Worm (Caenorhabditis elegans): ENCODE data around the gene pst-2.

DNA sequence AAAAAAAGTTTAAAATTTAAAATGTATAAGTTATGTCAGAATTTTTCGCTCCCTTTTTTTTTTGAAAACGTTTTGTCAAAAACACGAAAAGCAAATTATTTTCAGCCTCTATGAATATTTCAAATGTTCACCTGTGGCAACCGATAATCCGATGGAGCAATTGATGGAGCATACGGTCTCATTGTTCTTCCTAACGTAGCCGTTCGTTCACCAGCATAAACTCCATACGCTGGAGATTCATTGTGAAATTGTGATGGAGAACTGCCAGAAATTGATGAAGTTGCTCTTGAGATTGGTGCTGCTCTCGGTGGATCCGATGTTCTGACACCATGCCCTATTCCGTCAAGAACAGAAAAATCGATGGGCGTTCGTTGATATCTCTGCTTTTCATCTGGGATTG, 11.6 kb downstream of the pst-2 start:
- TF ChIP-seq unc-55 (GFP tag; optimal IDR thresholded peaks at IDR 0.05) (no peak), dve-1 (tag; optimal IDR thresholded peaks at IDR 0.05) (no peak), fax-1 (tag; optimal IDR thresholded peaks at IDR 0.05) (no peak)
